Worm (Caenorhabditis elegans) whole organism, young adult: ENCODE measurements around the gene nspb-2.

Experiments
- C17E4.6 ChIP-seq: fragments of 200-800 bp; sonication (Bioruptor generic); IDR thresholded peaks from 2 replicates; pipeline ENCODE4 v1.3.6; 2022; ENCODE audit warnings: missing genetic modification reagents, missing genetic modification characterization, missing compliant biosample characterization
- F10E7.11 ChIP-seq: sonication (generic microtip); optimal IDR thresholded peaks from 2 replicates; lab custom pipeline; 2017; ENCODE audit warnings: mild to moderate bottlenecking, missing genetic modification characterization, moderate library complexity, missing compliant biosample characterization
- F22D6.2 ChIP-seq: sonication (generic microtip); optimal IDR thresholded peaks from 2 replicates; lab custom pipeline; 2016; ENCODE audit warnings: mild to moderate bottlenecking, missing genetic modification characterization, missing compliant biosample characterization
- F37B4.10 ChIP-seq: fragments of 200-800 bp; sonication (Bioruptor generic); IDR thresholded peaks from 2 replicates; pipeline ENCODE4 v1.3.6; 2022; ENCODE audit warnings: missing genetic modification characterization, missing compliant biosample characterization
- F55B11.4 ChIP-seq: sonication (generic microtip); optimal IDR thresholded peaks from 2 replicates; lab custom pipeline; 2016; ENCODE audit warnings: missing compliant biosample characterization, missing genetic modification characterization, borderline replicate concordance; ENCODE audit not compliant: insufficient read depth
- K11D2.4 ChIP-seq: fragments of 200-800 bp; sonication (Bioruptor generic); IDR thresholded peaks from 2 replicates; pipeline ENCODE4 v1.3.6; 2022; ENCODE audit warnings: missing genetic modification reagents, missing genetic modification characterization, missing compliant biosample characterization
- Y53G8AR.9 ChIP-seq: fragments of 200-800 bp; sonication (Bioruptor generic); conservative IDR thresholded peaks from 2 replicates; pipeline ENCODE4 v1.3.6; 2022; ENCODE audit warnings: missing genetic modification reagents, missing genetic modification characterization, missing compliant biosample characterization
- Y56A3A.18 ChIP-seq: fragments of 200-800 bp; sonication (Bioruptor generic); IDR thresholded peaks from 2 replicates; pipeline ENCODE4 v1.3.6; 2022; ENCODE audit warnings: missing genetic modification reagents, missing genetic modification characterization, missing compliant biosample characterization
- Y67H2A.10 ChIP-seq: fragments of 200-800 bp; sonication (Bioruptor generic); conservative IDR thresholded peaks from 2 replicates; pipeline ENCODE4 v1.3.6; 2022; ENCODE audit warnings: missing genetic modification reagents, missing genetic modification characterization, missing compliant biosample characterization
- Y95B8A.8 ChIP-seq: fragments of 200-800 bp; sonication (Bioruptor generic); IDR thresholded peaks from 2 replicates; pipeline ENCODE4 v1.3.6; 2022; ENCODE audit warnings: missing genetic modification reagents, missing genetic modification characterization, missing compliant biosample characterization
- ama-1 ChIP-seq, 3 experiments: fragments of 150-350 bp in 1 of 3; sonication (generic microtip) in 2 of 3; optimal IDR thresholded peaks; 2 replicates each; lab custom pipeline; 2014 to 2018; ENCODE audit warnings: missing biosample characterization in 2 of 3, missing genetic modification characterization in 2 of 3, missing genetic modification reagents in 2 of 3
- aptf-2 ChIP-seq: fragments of 200-800 bp; sonication (Bioruptor generic); conservative IDR thresholded peaks from 2 replicates; pipeline ENCODE4 v1.3.6; 2022; ENCODE audit warnings: missing genetic modification reagents, missing genetic modification characterization, missing compliant biosample characterization
- atf-7 ChIP-seq: sonication (generic microtip); optimal IDR thresholded peaks from 2 replicates; lab custom pipeline; 2017; ENCODE audit warnings: mild to moderate bottlenecking, missing genetic modification characterization, missing compliant biosample characterization
- attf-3 ChIP-seq: fragments of 200-800 bp; sonication (Bioruptor generic); conservative IDR thresholded peaks from 2 replicates; pipeline ENCODE4 v1.3.6; 2022; ENCODE audit warnings: missing genetic modification reagents, missing genetic modification characterization, missing compliant biosample characterization
- attf-5 ChIP-seq: fragments of 200-800 bp; sonication (Bioruptor generic); optimal IDR thresholded peaks from 2 replicates; lab custom pipeline; 2018; ENCODE audit warnings: mild to moderate bottlenecking, missing genetic modification characterization, missing compliant biosample characterization
- bed-1 ChIP-seq: fragments of 200-800 bp; sonication (Bioruptor generic); IDR thresholded peaks from 2 replicates; pipeline ENCODE4 v1.3.6; 2022; ENCODE audit warnings: missing genetic modification reagents, missing genetic modification characterization, missing compliant biosample characterization
- cebp-1 ChIP-seq, 2 experiments: fragments of 200-800 bp in 1 of 2; sonication (Bioruptor generic) in 1 of 2; sonication (generic microtip) in 1 of 2; IDR thresholded peaks in 1 of 2; optimal IDR thresholded peaks in 1 of 2; 2 replicates each; pipeline versions ENCODE4 v1.3.6 to Lab custom; 2017 to 2022; ENCODE audit warnings: missing compliant biosample characterization in 2 of 2, missing genetic modification characterization in 2 of 2, mild to moderate bottlenecking in 1 of 2, missing genetic modification reagents in 1 of 2, moderate library complexity in 1 of 2
- ceh-40 ChIP-seq: fragments of 200-800 bp; sonication (Bioruptor generic); IDR thresholded peaks from 2 replicates; pipeline ENCODE4 v1.3.6; 2022; ENCODE audit warnings: missing genetic modification characterization, missing compliant biosample characterization
- ceh-91 ChIP-seq: fragments of 200-800 bp; sonication (Bioruptor generic); IDR thresholded peaks from 2 replicates; pipeline ENCODE4 v1.3.6; 2022; ENCODE audit warnings: missing genetic modification reagents, missing genetic modification characterization, missing compliant biosample characterization
- chd-7 ChIP-seq: sonication (generic microtip); optimal IDR thresholded peaks from 2 replicates; lab custom pipeline; 2016; ENCODE audit warnings: mild to moderate bottlenecking, missing genetic modification characterization, moderate library complexity, missing compliant biosample characterization
- fkh-3 ChIP-seq: sonication (generic microtip); optimal IDR thresholded peaks from 2 replicates; lab custom pipeline; 2016; ENCODE audit warnings: mild to moderate bottlenecking, missing genetic modification characterization, missing compliant biosample characterization
- him-1 ChIP-seq: sonication (generic microtip); optimal IDR thresholded peaks from 2 replicates; lab custom pipeline; 2016; ENCODE audit warnings: missing genotype, missing genetic modification reagents, missing genetic modification characterization, missing compliant biosample characterization
- hlh-12 ChIP-seq: sonication (generic microtip); optimal IDR thresholded peaks from 2 replicates; lab custom pipeline; 2016; ENCODE audit warnings: missing genetic modification characterization, missing compliant biosample characterization
- hlh-26 ChIP-seq: fragments of 200-800 bp; sonication (Bioruptor generic); conservative IDR thresholded peaks from 2 replicates; pipeline ENCODE4 v1.3.6; 2022; ENCODE audit warnings: missing genetic modification reagents, missing genetic modification characterization, missing compliant biosample characterization
- let-526 ChIP-seq: fragments of 200-800 bp; sonication (Bioruptor generic); IDR thresholded peaks from 2 replicates; pipeline ENCODE4 v1.3.6; 2022; ENCODE audit warnings: missing genetic modification reagents, missing genetic modification characterization, missing compliant biosample characterization
- lin-26 ChIP-seq: fragments of 200-800 bp; sonication (Bioruptor generic); IDR thresholded peaks from 2 replicates; pipeline ENCODE4 v1.3.6; 2022; ENCODE audit warnings: missing genetic modification reagents, missing genetic modification characterization, missing compliant biosample characterization
- lin-40 ChIP-seq: sonication (generic microtip); optimal IDR thresholded peaks from 2 replicates; lab custom pipeline; 2016; ENCODE audit warnings: missing genetic modification characterization, mild to moderate bottlenecking, missing compliant biosample characterization, missing genotype, missing genetic modification reagents
- lir-1 ChIP-seq: fragments of 200-800 bp; sonication (Bioruptor generic); conservative IDR thresholded peaks from 2 replicates; pipeline ENCODE4 v1.3.6; 2022; ENCODE audit warnings: missing genetic modification reagents, missing genetic modification characterization, missing compliant biosample characterization
- madf-10 ChIP-seq: sonication (generic microtip); optimal IDR thresholded peaks from 2 replicates; lab custom pipeline; 2016; ENCODE audit warnings: mild to moderate bottlenecking, missing genetic modification characterization, missing compliant biosample characterization
- madf-3 ChIP-seq: fragments of 200-800 bp; sonication (Bioruptor generic); IDR thresholded peaks from 2 replicates; pipeline ENCODE4 v1.3.6; 2022; ENCODE audit warnings: missing genetic modification reagents, missing genetic modification characterization, missing compliant biosample characterization
- mes-4 ChIP-seq: sonication (generic microtip); optimal IDR thresholded peaks from 2 replicates; lab custom pipeline; 2016; ENCODE audit warnings: missing genotype, missing genetic modification characterization, missing compliant biosample characterization
- nhr-120 ChIP-seq: fragments of 200-800 bp; sonication (Bioruptor generic); IDR thresholded peaks from 2 replicates; pipeline ENCODE4 v1.3.6; 2022; ENCODE audit warnings: missing genetic modification characterization, missing compliant biosample characterization
- nhr-179 ChIP-seq: sonication (generic microtip); optimal IDR thresholded peaks from 2 replicates; lab custom pipeline; 2016; ENCODE audit warnings: mild to moderate bottlenecking, missing genetic modification characterization, missing compliant biosample characterization
- nhr-27 ChIP-seq: fragments of 200-800 bp; sonication (Bioruptor generic); optimal IDR thresholded peaks from 2 replicates; lab custom pipeline; 2018; ENCODE audit warnings: mild to moderate bottlenecking, missing genetic modification characterization, moderate library complexity, missing compliant biosample characterization
- pbrm-1 ChIP-seq: fragments of 200-800 bp; sonication (Bioruptor generic); IDR thresholded peaks from 2 replicates; pipeline ENCODE4 v1.3.6; 2022; ENCODE audit warnings: missing genetic modification reagents, missing genetic modification characterization, missing compliant biosample characterization
- rcor-1 ChIP-seq: fragments of 200-800 bp; sonication (Bioruptor generic); IDR thresholded peaks from 2 replicates; pipeline ENCODE4 v1.3.6; 2022; ENCODE audit warnings: missing genetic modification reagents, missing genetic modification characterization, missing compliant biosample characterization
- snpc-1.3 ChIP-seq: sonication (generic microtip); optimal IDR thresholded peaks from 2 replicates; lab custom pipeline; 2017; ENCODE audit warnings: missing genetic modification characterization, mild to moderate bottlenecking, missing compliant biosample characterization, antibody characterized with exemption, moderate library complexity, missing genotype, missing genetic modification reagents; ENCODE audit not compliant: insufficient read depth
- somi-1 ChIP-seq: fragments of 200-800 bp; sonication (Bioruptor generic); optimal IDR thresholded peaks from 2 replicates; lab custom pipeline; 2018; ENCODE audit warnings: mild to moderate bottlenecking, missing genetic modification characterization, missing compliant biosample characterization
- tlf-1 ChIP-seq: fragments of 200-800 bp; sonication (Bioruptor generic); optimal IDR thresholded peaks from 2 replicates; lab custom pipeline; 2018; ENCODE audit warnings: mild to moderate bottlenecking, missing genetic modification characterization, missing compliant biosample characterization
- unc-130 ChIP-seq: sonication (generic microtip); optimal IDR thresholded peaks from 2 replicates; lab custom pipeline; 2016; ENCODE audit warnings: missing genetic modification reagents, missing genetic modification characterization, missing compliant biosample characterization
- xnd-1 ChIP-seq: sonication (generic microtip); optimal IDR thresholded peaks from 2 replicates; lab custom pipeline; 2016; ENCODE audit warnings: missing genotype, missing genetic modification reagents, missing genetic modification characterization, missing compliant biosample characterization
- zim-3 ChIP-seq: sonication (generic microtip); optimal IDR thresholded peaks from 2 replicates; lab custom pipeline; 2017; ENCODE audit warnings: mild to moderate bottlenecking, missing genetic modification characterization, moderate library complexity, missing compliant biosample characterization
- ztf-18 ChIP-seq: sonication (generic microtip); optimal IDR thresholded peaks from 2 replicates; lab custom pipeline; 2016; ENCODE audit warnings: missing genotype, mild to moderate bottlenecking, missing genetic modification characterization, missing compliant biosample characterization
- ztf-22 ChIP-seq: fragments of 200-800 bp; sonication (Bioruptor generic); optimal IDR thresholded peaks from 2 replicates; lab custom pipeline; 2018; ENCODE audit warnings: mild to moderate bottlenecking, missing genetic modification characterization, moderate library complexity, missing compliant biosample characterization
- ztf-3 ChIP-seq: fragments of 200-800 bp; sonication (Bioruptor generic); optimal IDR thresholded peaks from 2 replicates; lab custom pipeline; 2018; ENCODE audit warnings: mild to moderate bottlenecking, missing genetic modification characterization, missing compliant biosample characterization
- ztf-6 ChIP-seq: fragments of 200-800 bp; sonication (Bioruptor generic); IDR thresholded peaks from 2 replicates; pipeline ENCODE4 v1.3.6; 2022; ENCODE audit warnings: missing genetic modification reagents, missing genetic modification characterization, missing compliant biosample characterization

Gene nspb-2

DNA sequence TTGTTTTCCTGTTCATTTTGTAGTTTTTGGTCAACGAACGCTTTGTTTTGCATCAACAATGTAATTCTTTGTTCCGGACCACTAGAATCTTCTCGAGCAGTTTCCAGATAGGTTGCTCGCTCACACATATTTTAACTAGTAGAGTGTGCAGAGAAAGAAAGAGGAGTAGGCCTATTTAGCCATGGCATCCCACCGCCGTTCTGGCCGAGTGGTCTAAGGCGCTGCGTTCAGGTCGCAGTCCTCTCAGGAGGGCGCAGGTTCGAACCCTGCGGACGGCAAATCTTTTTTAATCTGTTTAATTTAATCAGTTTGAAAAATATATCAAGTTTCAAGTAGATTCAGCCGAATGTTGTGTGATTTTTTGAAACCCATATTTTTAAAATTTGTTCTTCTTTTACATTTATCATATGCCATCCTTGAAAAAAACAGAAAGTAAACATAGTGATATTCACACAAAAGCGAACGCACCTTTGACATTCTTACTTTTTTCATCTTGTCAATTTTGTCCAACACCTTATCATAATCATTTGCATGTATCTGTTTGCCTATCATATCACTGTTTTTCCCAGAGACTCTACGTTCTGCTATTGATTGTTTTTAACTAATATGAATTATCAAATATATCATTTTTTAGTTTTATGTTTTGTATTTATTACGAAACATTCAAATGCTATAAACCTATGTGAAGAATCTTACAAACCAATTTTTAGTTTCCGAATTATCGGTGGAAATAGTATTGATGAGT lies 34.7 kb upstream of the nspb-2 start, which contains the start of gene try-3 (continued):
- TF ChIP-seq cebp-1 (GFP tag; IDR thresholded peaks at IDR 0.05; lab: Robert Waterston, UW), result peak; percentile 57
- peak; percentile 73 for TF ChIP-seq cebp-1 (tag; optimal IDR thresholded peaks at IDR 0.05; lab: Kevin White, UChicago)
- TF ChIP-seq attf-5 (GFP tag; lab: Kevin White, UChicago), result peak; percentile 54
- peak; percentile 63; the same call in 1 of the 2 replicates for TF ChIP-seq Y95B8A.8
- TF ChIP-seq bed-1, result no peak
- peak; percentile 45 for TF ChIP-seq chd-7
- peak; percentile 47; the same call in 1 of the 2 replicates for TF ChIP-seq lir-1 (GFP tag; lab: Robert Waterston, UW)
- 0 out of 2 replicates have a peak, but pooled peaks have one; percentile 18 for TF ChIP-seq C17E4.6
- TF ChIP-seq somi-1 (GFP tag; lab: Kevin White, UChicago), result peak; percentile 15
- TF ChIP-seq F55B11.4 (tag; lab: Kevin White, UChicago), result no peak
- TF ChIP-seq him-1 (tag; lab: Kevin White, UChicago), result peak; percentile 94
- peak; percentile 72; the same call in 1 of the 2 replicates for TF ChIP-seq Y53G8AR.9 (GFP tag; lab: Robert Waterston, UW)
- peak; percentile 78; the same call in 1 of the 2 replicates for TF ChIP-seq madf-3
- TF ChIP-seq unc-130, result no peak
- TF ChIP-seq F22D6.2, result no peak
- peak; percentile 78 for TF ChIP-seq K11D2.4 (GFP tag; lab: Robert Waterston, UW)
- no peak for TF ChIP-seq hlh-12 (tag; lab: Kevin White, UChicago)
- TF ChIP-seq ztf-6 (GFP tag; lab: Robert Waterston, UW), result 0 out of 2 replicates have a peak, but pooled peaks have one; percentile 66
- TF ChIP-seq ceh-91 (GFP tag; lab: Robert Waterston, UW), result peak; percentile 47
- TF ChIP-seq tlf-1 (GFP tag; lab: Kevin White, UChicago), result peak; percentile 26
- TF ChIP-seq aptf-2 (GFP tag; lab: Robert Waterston, UW), result no peak
- TF ChIP-seq ztf-3, result peak; percentile 18
- no peak for TF ChIP-seq mes-4 (tag; lab: Kevin White, UChicago)
- TF ChIP-seq nhr-27, result no peak
- 0 out of 2 replicates have a peak, but pooled peaks have one; percentile 59 for TF ChIP-seq F37B4.10 (GFP tag; lab: Robert Waterston, UW)
- TF ChIP-seq ztf-22, result no peak
- peak; percentile 55 for TF ChIP-seq atf-7 (tag; lab: Kevin White, UChicago)
- TF ChIP-seq ztf-18, result peak; percentile 66
- TF ChIP-seq ama-1 (optimal IDR thresholded peaks at IDR 0.05; lab: Kevin White, UChicago), result no peak
- peak in 1 of 2 experiments; percentile 61 for TF ChIP-seq ama-1 (GFP tag; optimal IDR thresholded peaks at IDR 0.05; lab: Kevin White, UChicago)
- TF ChIP-seq zim-3, result no peak
- TF ChIP-seq nhr-179 (tag; lab: Kevin White, UChicago), result no peak
- TF ChIP-seq F10E7.11 (tag; lab: Kevin White, UChicago), result no peak
- 0 out of 2 replicates have a peak, but pooled peaks have one; percentile 27 for TF ChIP-seq Y56A3A.18
- peak; percentile 85 for TF ChIP-seq lin-26 (GFP tag; lab: Robert Waterston, UW)
- TF ChIP-seq ceh-40, result 0 out of 2 replicates have a peak, but pooled peaks have one; percentile 44
- no peak; the same call in 1 of the 2 replicates for TF ChIP-seq attf-3 (GFP tag; lab: Robert Waterston, UW)
- TF ChIP-seq rcor-1 (GFP tag; lab: Robert Waterston, UW), result peak; percentile 68
- no peak for TF ChIP-seq nhr-120
- TF ChIP-seq hlh-26, result no peak
- TF ChIP-seq let-526 (GFP tag; lab: Robert Waterston, UW), result 0 out of 2 replicates have a peak, but pooled peaks have one; percentile 8
- TF ChIP-seq lin-40 (tag; lab: Kevin White, UChicago), result peak; percentile 56
- no peak for TF ChIP-seq Y67H2A.10 (GFP tag; lab: Robert Waterston, UW)
- TF ChIP-seq pbrm-1 (GFP tag; lab: Robert Waterston, UW), result peak; percentile 90
- TF ChIP-seq madf-10 (tag; lab: Kevin White, UChicago), result peak; percentile 51
- TF ChIP-seq fkh-3 (tag; lab: Kevin White, UChicago), result no peak
- no peak for TF ChIP-seq xnd-1
- peak; percentile 75 for TF ChIP-seq snpc-1.3 (tag; lab: Kevin White, UChicago)
